Fruit fly (Drosophila melanogaster) whole organism, wandering third instar larva: ENCODE results near the gene CG6527.

Experiments
- Abd-B ChIP-seq: fragments of >200 bp; optimal IDR thresholded peaks from 2 replicates; lab custom pipeline; 2017; ENCODE audit warnings: missing biosample characterization, missing genetic modification characterization
- CG32264 ChIP-seq: fragments of 200-800 bp; sonication (Bioruptor generic); optimal IDR thresholded peaks from 2 replicates; lab custom pipeline; 2016; ENCODE audit warnings: missing biosample characterization, missing genetic modification characterization
- CG9705 ChIP-seq: fragments of 200-800 bp; sonication (Bioruptor generic); optimal IDR thresholded peaks from 2 replicates; lab custom pipeline; 2018; ENCODE audit warnings: missing biosample characterization, mild to moderate bottlenecking, missing genetic modification characterization
- CrebA ChIP-seq: fragments of 200-800 bp; sonication (Bioruptor generic); optimal IDR thresholded peaks from 2 replicates; lab custom pipeline; 2016; ENCODE audit warnings: missing biosample characterization, mild to moderate bottlenecking, missing genetic modification characterization, borderline replicate concordance
- Dfd ChIP-seq: fragments of >200 bp; optimal IDR thresholded peaks from 2 replicates; lab custom pipeline; 2017; ENCODE audit warnings: missing biosample characterization, missing genetic modification characterization
- Dif ChIP-seq: fragments of 200-275, 200-300 bp; sonication (Bioruptor generic); optimal IDR thresholded peaks from 2 replicates; lab custom pipeline; 2018; ENCODE audit warnings: missing biosample characterization, missing genetic modification characterization; ENCODE audit not compliant: partially characterized antibody
- GATAd ChIP-seq: sonication (Bioruptor generic); optimal IDR thresholded peaks from 2 replicates; lab custom pipeline; 2016; ENCODE audit warnings: missing biosample characterization, missing genetic modification characterization
- HLH106 ChIP-seq: fragments of 200-800 bp; optimal IDR thresholded peaks from 3 replicates; lab custom pipeline; 2019; ENCODE audit warnings: missing biosample characterization, mild to moderate bottlenecking, missing genetic modification characterization, moderate library complexity
- Hnf4 ChIP-seq: fragments of 200-800 bp; sonication (Bioruptor generic); optimal IDR thresholded peaks from 2 replicates; lab custom pipeline; 2016; ENCODE audit warnings: missing biosample characterization, mild to moderate bottlenecking, missing genetic modification characterization
- Hr78 ChIP-seq: fragments of >200 bp; optimal IDR thresholded peaks from 2 replicates; lab custom pipeline; 2017; ENCODE audit warnings: missing biosample characterization, missing genetic modification characterization
- Hr83 ChIP-seq: fragments of 200-300 bp; sonication (Bioruptor generic); optimal IDR thresholded peaks from 2 replicates; lab custom pipeline; 2016; ENCODE audit warnings: missing biosample characterization, mild to moderate bottlenecking, missing genetic modification characterization, moderate library complexity; ENCODE audit not compliant: poor library complexity, severe bottlenecking
- Jra ChIP-seq: sonication (Bioruptor generic); optimal IDR thresholded peaks from 2 replicates; lab custom pipeline; 2016; ENCODE audit warnings: missing biosample characterization, missing genetic modification characterization
- Mio ChIP-seq: sonication (Bioruptor generic); optimal IDR thresholded peaks from 2 replicates; lab custom pipeline; 2016; ENCODE audit warnings: missing biosample characterization, missing genetic modification characterization
- Myc ChIP-seq: fragments of >200 bp; optimal IDR thresholded peaks from 2 replicates; lab custom pipeline; 2017
- N ChIP-seq: fragments of >200 bp; optimal IDR thresholded peaks from 2 replicates; lab custom pipeline; 2018; ENCODE audit warnings: missing biosample characterization, missing external identifiers, missing genetic modification characterization
- OdsH ChIP-seq: fragments of 200-800 bp; sonication (Bioruptor generic); optimal IDR thresholded peaks from 2 replicates; lab custom pipeline; 2016; ENCODE audit warnings: missing biosample characterization, mild to moderate bottlenecking, missing genetic modification characterization
- Rel ChIP-seq, 2 experiments: fragments of 200-800 bp; sonication (Bioruptor generic) in 1 of 2; optimal IDR thresholded peaks; 2 replicates in 1 of 2; 3 replicates in 1 of 2; lab custom pipeline; 2016 to 2019; ENCODE audit warnings: mild to moderate bottlenecking in 2 of 2, missing biosample characterization in 2 of 2, missing genetic modification characterization in 2 of 2, moderate library complexity in 1 of 2
- Sp1 ChIP-seq: fragments of 200-800 bp; sonication (Bioruptor generic); optimal IDR thresholded peaks from 3 replicates; lab custom pipeline; 2019; ENCODE audit warnings: missing biosample characterization, mild to moderate bottlenecking, missing genetic modification characterization, moderate library complexity
- Vsx2 ChIP-seq: fragments of 200-300, 225-300 bp; sonication (Bioruptor generic); optimal IDR thresholded peaks from 2 replicates; lab custom pipeline; 2018; ENCODE audit warnings: missing biosample characterization, missing genetic modification characterization; ENCODE audit not compliant: partially characterized antibody
- br ChIP-seq: fragments of 200-800 bp; sonication (Bioruptor generic); optimal IDR thresholded peaks from 2 replicates; lab custom pipeline; 2016; ENCODE audit warnings: missing biosample characterization, missing genetic modification characterization
- brk ChIP-seq: fragments of 200-800 bp; sonication (Bioruptor generic); optimal IDR thresholded peaks from 2 replicates; lab custom pipeline; 2016; ENCODE audit warnings: missing biosample characterization, mild to moderate bottlenecking, missing genetic modification characterization
- dl ChIP-seq, 2 experiments: fragments of 175-275, 200-275 bp in 1 of 2; fragments of 200-275 bp in 1 of 2; sonication (Bioruptor generic); optimal IDR thresholded peaks; lab custom pipeline; 2018; ENCODE audit warnings: mild to moderate bottlenecking in 2 of 2, missing biosample characterization in 2 of 2, missing genetic modification characterization in 2 of 2, moderate library complexity in 2 of 2; ENCODE audit not compliant: partially characterized antibody in 2 of 2, insufficient read depth in 1 of 2
- dmrt93B ChIP-seq: fragments of 200-800 bp; sonication (Bioruptor generic); optimal IDR thresholded peaks from 2 replicates; lab custom pipeline; 2018; ENCODE audit warnings: missing biosample characterization, mild to moderate bottlenecking, missing genetic modification characterization
- dsf ChIP-seq: sonication (Bioruptor generic); optimal IDR thresholded peaks from 2 replicates; lab custom pipeline; 2016; ENCODE audit warnings: missing biosample characterization, missing genetic modification characterization, borderline replicate concordance
- ey ChIP-seq: fragments of 200-800 bp; sonication (Bioruptor generic); optimal IDR thresholded peaks from 2 replicates; lab custom pipeline; 2016; ENCODE audit warnings: missing biosample characterization, missing genetic modification characterization
- foxo ChIP-seq, 2 experiments: fragments of 200-800 bp; sonication (Bioruptor generic); optimal IDR thresholded peaks; 2 replicates in 1 of 2; 3 replicates in 1 of 2; lab custom pipeline; 2016 to 2017; ENCODE audit warnings: missing biosample characterization in 2 of 2, missing genetic modification characterization in 2 of 2
- fru ChIP-seq: fragments of 200-800 bp; sonication (Bioruptor generic); optimal IDR thresholded peaks from 3 replicates; lab custom pipeline; 2016; ENCODE audit warnings: missing biosample characterization, mild to moderate bottlenecking, missing genetic modification characterization
- h ChIP-seq: fragments of 200-800 bp; sonication (Bioruptor generic); optimal IDR thresholded peaks from 3 replicates; lab custom pipeline; 2016; ENCODE audit warnings: missing biosample characterization, mild to moderate bottlenecking, missing genetic modification characterization
- jim ChIP-seq: fragments of 175-275, 200-325 bp; sonication (Bioruptor generic); optimal IDR thresholded peaks from 2 replicates; lab custom pipeline; 2016; ENCODE audit warnings: missing biosample characterization, mild to moderate bottlenecking, missing genetic modification characterization
- lola ChIP-seq: fragments of >200 bp; optimal IDR thresholded peaks from 2 replicates; lab custom pipeline; 2017; ENCODE audit warnings: missing biosample characterization, missing genetic modification characterization
- pan ChIP-seq: fragments of >200 bp; optimal IDR thresholded peaks from 2 replicates; lab custom pipeline; 2017
- psq ChIP-seq: fragments of 200-800 bp; sonication (Bioruptor generic); optimal IDR thresholded peaks from 3 replicates; lab custom pipeline; 2017; ENCODE audit warnings: missing biosample characterization, mild to moderate bottlenecking, missing genetic modification characterization, moderate library complexity
- rgr ChIP-seq: fragments of 200-800 bp; sonication (Bioruptor generic); optimal IDR thresholded peaks from 3 replicates; lab custom pipeline; 2016; ENCODE audit warnings: missing biosample characterization, mild to moderate bottlenecking, missing genetic modification characterization
- sage ChIP-seq: fragments of 200-800 bp; sonication (Bioruptor generic); optimal IDR thresholded peaks from 2 replicates; lab custom pipeline; 2016; ENCODE audit warnings: missing biosample characterization, mild to moderate bottlenecking, missing genetic modification characterization
- sv ChIP-seq: fragments of 200-800 bp; sonication (Bioruptor generic); optimal IDR thresholded peaks from 3 replicates; lab custom pipeline; 2016; ENCODE audit warnings: missing biosample characterization, missing genetic modification characterization
- tai ChIP-seq: sonication (Bioruptor generic); optimal IDR thresholded peaks from 2 replicates; lab custom pipeline; 2016; ENCODE audit warnings: missing biosample characterization, missing genetic modification characterization
- usp ChIP-seq: fragments of >200 bp; optimal IDR thresholded peaks from 2 replicates; lab custom pipeline; 2017; ENCODE audit warnings: missing biosample characterization, missing genetic modification characterization
- woc ChIP-seq: sonication (Bioruptor generic); optimal IDR thresholded peaks from 2 replicates; lab custom pipeline; 2016; ENCODE audit warnings: missing biosample characterization, mild to moderate bottlenecking, missing genetic modification characterization

CG6527 gene

DNA sequence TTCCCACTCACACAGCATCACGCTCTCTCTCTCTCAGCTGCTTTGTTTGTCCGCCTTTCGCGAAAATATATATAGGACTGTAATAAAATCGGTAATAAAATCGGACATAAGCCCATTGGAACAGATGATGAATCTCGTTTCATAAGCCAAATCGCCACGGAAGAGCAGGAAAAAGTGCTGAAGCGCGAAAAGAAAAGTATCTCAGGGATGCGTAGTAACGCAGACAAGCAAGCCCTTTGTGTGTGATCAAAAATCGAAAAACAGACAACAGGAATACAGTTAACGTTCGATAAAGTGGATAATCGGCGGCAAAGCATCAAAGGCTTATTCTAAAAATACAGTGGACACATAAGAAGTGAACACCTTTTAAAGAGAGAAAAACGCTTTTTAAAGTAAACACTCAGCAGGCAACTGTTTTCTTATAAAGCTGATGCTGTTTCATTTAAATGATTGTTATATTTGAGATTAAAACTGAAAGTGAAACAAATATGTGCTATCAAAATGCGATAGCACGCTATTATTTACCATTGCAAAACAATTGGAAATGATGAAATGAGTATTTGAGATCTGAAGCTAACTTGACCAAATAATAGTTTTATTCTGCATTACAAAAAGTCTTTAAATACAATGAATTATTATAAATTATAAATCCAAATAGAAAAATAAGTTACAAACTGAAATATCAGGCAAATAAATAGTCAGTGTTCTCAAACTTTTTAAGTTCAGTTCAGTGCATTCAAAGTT is 42.0 kb downstream of the CG6527 start:
- TF ChIP-seq sage (no peak), tai (GFP tag; lab: Kevin White, UChicago) (no peak), HLH106 (tag; lab: Kevin White, UChicago) (peak; percentile 25), Sp1 (GFP tag; lab: Kevin White, UChicago) (peak; percentile 23), OdsH (GFP tag; lab: Kevin White, UChicago) (no peak), jim (GFP tag; lab: Kevin White, UChicago) (no peak), Hnf4 (GFP tag; lab: Kevin White, UChicago) (no peak), woc (GFP tag; lab: Kevin White, UChicago) (no peak), ey (GFP tag; lab: Kevin White, UChicago) (no peak), CG9705 (GFP tag; lab: Kevin White, UChicago) (no peak), foxo (GFP tag; optimal IDR thresholded peaks at IDR 0.05; lab: Kevin White, UChicago) (peak in 1 of 2 experiments; percentile 33), br (GFP tag; lab: Kevin White, UChicago) (no peak), psq (GFP tag; lab: Kevin White, UChicago) (peak; percentile 10), sv (GFP tag; lab: Kevin White, UChicago) (no peak), Dfd (GFP tag; lab: Kevin White, UChicago) (no peak), Rel (GFP tag; optimal IDR thresholded peaks at IDR 0.05; lab: Kevin White, UChicago) (no peak), Rel (tag; optimal IDR thresholded peaks at IDR 0.05; lab: Kevin White, UChicago) (no peak), usp (no peak), fru (no peak), brk (GFP tag; lab: Kevin White, UChicago) (no peak), dmrt93B (GFP tag; lab: Kevin White, UChicago) (peak; percentile 11)
- TF ChIP-seq, all 38 proteins: peak for 5

DNA sequence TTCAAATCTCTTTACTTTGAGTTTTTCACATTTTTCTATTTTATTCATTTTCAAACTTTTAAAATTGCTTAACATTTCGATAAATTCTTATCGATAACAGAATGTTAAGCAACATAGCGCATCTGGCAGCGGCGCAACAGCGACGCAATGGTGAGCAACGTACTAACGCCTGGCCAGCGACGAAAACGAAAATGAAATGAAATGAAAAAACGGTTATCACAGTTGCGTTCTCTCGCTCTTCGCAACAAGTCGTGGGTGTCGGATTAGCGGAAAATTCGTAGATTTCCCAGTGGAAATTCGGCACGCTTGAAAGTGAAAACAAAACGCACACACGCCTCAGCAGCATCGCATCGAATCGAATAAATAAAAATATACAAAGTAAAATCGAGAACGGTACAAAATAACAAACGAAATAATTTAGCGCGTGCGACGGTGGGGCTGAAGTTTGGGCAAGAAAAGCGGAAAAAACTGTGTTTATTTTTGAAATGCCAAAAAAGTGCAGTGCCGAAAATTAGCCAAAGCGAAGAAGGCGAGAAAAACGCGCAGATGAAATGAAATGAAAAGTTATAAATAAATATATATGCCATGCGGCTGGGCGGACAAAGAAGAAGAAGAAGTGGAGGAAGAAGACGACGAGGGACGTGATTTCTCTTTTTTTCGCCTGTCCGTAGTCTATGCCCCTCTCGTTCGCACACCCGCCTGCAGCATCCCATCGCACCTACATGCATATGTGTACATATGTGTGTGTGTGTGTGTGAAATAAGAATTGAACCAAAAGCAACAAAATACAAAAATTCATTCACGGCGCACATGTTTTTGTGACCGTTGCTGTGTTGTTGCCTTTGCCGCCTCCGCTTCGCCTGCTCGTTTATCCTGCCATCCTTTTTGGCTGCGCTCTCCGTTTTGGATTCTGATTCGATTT is 42.8 kb downstream of the CG6527 start:
- TF ChIP-seq Rel (GFP tag; optimal IDR thresholded peaks at IDR 0.05; lab: Kevin White, UChicago) (no peak), Rel (tag; optimal IDR thresholded peaks at IDR 0.05; lab: Kevin White, UChicago) (peak; percentile 9), sv (GFP tag; lab: Kevin White, UChicago) (peak; percentile 42), sage (no peak), Sp1 (GFP tag; lab: Kevin White, UChicago) (no peak), psq (GFP tag; lab: Kevin White, UChicago) (peak; percentile 96), Jra (GFP tag; lab: Kevin White, UChicago) (no peak), woc (GFP tag; lab: Kevin White, UChicago) (no peak), N (GFP tag; lab: Kevin White, UChicago) (no peak), tai (GFP tag; lab: Kevin White, UChicago) (no peak), HLH106 (tag; lab: Kevin White, UChicago) (no peak), Mio (no peak), rgr (GFP tag; lab: Kevin White, UChicago) (no peak), br (GFP tag; lab: Kevin White, UChicago) (no peak), ey (GFP tag; lab: Kevin White, UChicago) (no peak), Hr83 (GFP tag; lab: Kevin White, UChicago) (peak; percentile 6), CG9705 (GFP tag; lab: Kevin White, UChicago) (no peak), h (GFP tag; lab: Kevin White, UChicago) (no peak), usp (no peak), Dfd (GFP tag; lab: Kevin White, UChicago) (peak; percentile 29), foxo (GFP tag; optimal IDR thresholded peaks at IDR 0.05; lab: Kevin White, UChicago) (no peak), Abd-B (GFP tag; lab: Kevin White, UChicago) (no peak), dsf (GFP tag; lab: Kevin White, UChicago) (no peak), dmrt93B (GFP tag; lab: Kevin White, UChicago) (no peak), Hnf4 (GFP tag; lab: Kevin White, UChicago) (no peak), Vsx2 (GFP tag; lab: Kevin White, UChicago) (no peak), Dif (peak; percentile 1), pan (lab: Kevin White, UChicago) (no peak), brk (GFP tag; lab: Kevin White, UChicago) (no peak), CrebA (GFP tag; lab: Kevin White, UChicago) (no peak), Myc (lab: Kevin White, UChicago) (no peak), lola (no peak), CG32264 (no peak), Hr78 (no peak), GATAd (GFP tag; lab: Kevin White, UChicago) (no peak), dl (GFP tag; optimal IDR thresholded peaks at IDR 0.05; lab: Kevin White, UChicago; ENCODE audit: insufficient read depth in 1 of 2, partially characterized antibody in 2 of 2) (no peak), fru (no peak), jim (GFP tag; lab: Kevin White, UChicago) (no peak)
